Worm (Caenorhabditis elegans): ENCODE results near the gene Y94H6A.10.

DNA sequence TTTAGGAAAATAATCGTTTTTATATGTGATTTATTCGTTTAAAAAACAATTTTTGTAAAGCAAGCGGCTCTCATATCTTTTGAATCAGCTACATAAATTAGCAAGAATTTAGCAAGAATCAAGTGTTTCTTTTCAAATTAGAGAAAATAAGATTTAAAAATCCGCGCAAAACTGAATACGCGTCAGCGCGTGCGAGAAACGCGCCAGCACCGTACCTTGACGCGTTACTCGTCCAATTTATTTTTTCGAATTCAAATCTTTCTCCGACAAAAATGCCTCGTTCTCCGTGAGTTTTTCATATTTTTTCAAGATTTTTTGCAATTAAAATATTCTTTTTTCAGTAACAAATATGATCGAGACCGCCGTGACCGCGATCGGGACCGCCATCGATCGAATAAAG is 34.2 kb downstream of the Y94H6A.10 start, which contains the start of gene Y94H6A.3:
- TF ChIP-seq pha-4 (tag; optimal IDR thresholded peaks at IDR 0.05) (peak; percentile 39), F49E8.2 (tag; optimal IDR thresholded peaks at IDR 0.05; ENCODE audit: insufficient read depth) (no peak), hmg-20 (GFP tag; IDR thresholded peaks at IDR 0.05) (peak; percentile 82), F10E7.11 (tag; optimal IDR thresholded peaks at IDR 0.05) (no peak)

All from whole organism, young adult.